Fruit fly (Drosophila melanogaster) whole organism, prepupa: ENCODE results near the gene Tet.

Experiments used
- Blimp-1 ChIP-seq: fragments of 200-800 bp; sonication (Bioruptor generic); optimal IDR thresholded peaks from 3 replicates; lab custom pipeline; 2017; ENCODE audit warnings: missing biosample characterization, missing genetic modification characterization, mild to moderate bottlenecking, moderate library complexity, missing genetic modification reagents
- CG10631 ChIP-seq: fragments of 200-800 bp; sonication (Bioruptor generic); optimal IDR thresholded peaks from 2 replicates; lab custom pipeline; 2016; ENCODE audit warnings: missing biosample characterization, missing genetic modification characterization
- CG10669 ChIP-seq: fragments of 200-800 bp; sonication (Bioruptor generic); optimal IDR thresholded peaks from 3 replicates; lab custom pipeline; 2018; ENCODE audit warnings: missing biosample characterization, mild to moderate bottlenecking, missing genetic modification characterization, moderate library complexity
- CG11294 ChIP-seq: fragments of 200-800 bp; sonication (Bioruptor generic); IDR thresholded peaks from 2 replicates; pipeline ENCODE4 v1.3.6; 2022; ENCODE audit warnings: missing biosample characterization, missing genetic modification characterization
- CG11762 ChIP-seq: fragments of 200-800 bp; sonication (Bioruptor generic); optimal IDR thresholded peaks from 3 replicates; lab custom pipeline; 2016; ENCODE audit warnings: missing biosample characterization, missing genetic modification characterization; ENCODE audit not compliant: insufficient read depth
- CG11902 ChIP-seq: fragments of 200-800 bp; sonication (Bioruptor generic); optimal IDR thresholded peaks from 3 replicates; lab custom pipeline; 2016; ENCODE audit warnings: missing biosample characterization, missing genetic modification characterization
- CG15336 ChIP-seq: fragments of 200-800 bp; sonication (Bioruptor generic); IDR thresholded peaks from 2 replicates; pipeline ENCODE4 v1.3.6; 2022; ENCODE audit warnings: missing biosample characterization, missing genetic modification characterization
- CG1621 ChIP-seq: fragments of 200-800 bp; sonication (Bioruptor generic); optimal IDR thresholded peaks from 3 replicates; lab custom pipeline; 2018; ENCODE audit warnings: missing biosample characterization, mild to moderate bottlenecking, missing genetic modification characterization
- CG16779 ChIP-seq: fragments of 200-800 bp; sonication (Bioruptor generic); optimal IDR thresholded peaks from 3 replicates; lab custom pipeline; 2017; ENCODE audit warnings: missing biosample characterization, mild to moderate bottlenecking, missing genetic modification characterization
- CG3032 ChIP-seq: fragments of 200-800 bp; optimal IDR thresholded peaks from 2 replicates; lab custom pipeline; 2019; ENCODE audit warnings: missing biosample characterization, mild to moderate bottlenecking, missing genetic modification characterization, moderate library complexity
- CG31627 ChIP-seq: fragments of 200-800 bp; sonication (Bioruptor generic); optimal IDR thresholded peaks from 3 replicates; lab custom pipeline; 2016; ENCODE audit warnings: missing biosample characterization, missing genetic modification characterization
- CG32006 ChIP-seq: fragments of 200-800 bp; sonication (Bioruptor generic); optimal IDR thresholded peaks from 3 replicates; lab custom pipeline; 2017; ENCODE audit warnings: missing biosample characterization, mild to moderate bottlenecking, missing genetic modification characterization
- CG34406 ChIP-seq: fragments of 200-800 bp; sonication (Bioruptor generic); optimal IDR thresholded peaks from 3 replicates; lab custom pipeline; 2016; ENCODE audit warnings: missing biosample characterization, missing genetic modification characterization
- CG3919 ChIP-seq: fragments of 200-800 bp; sonication (Bioruptor generic); optimal IDR thresholded peaks from 3 replicates; lab custom pipeline; 2016; ENCODE audit warnings: missing biosample characterization, missing genetic modification characterization
- CG4318 ChIP-seq: fragments of 200-800 bp; sonication (Bioruptor generic); optimal IDR thresholded peaks from 3 replicates; lab custom pipeline; 2017; ENCODE audit warnings: missing biosample characterization, mild to moderate bottlenecking, missing genetic modification characterization
- CG6163 ChIP-seq: fragments of 200-800 bp; sonication (Bioruptor generic); IDR thresholded peaks from 3 replicates; pipeline ENCODE4 v1.3.6; 2022; ENCODE audit warnings: missing biosample characterization, missing genetic modification characterization
- CG6792 ChIP-seq: fragments of 200-800 bp; sonication (Bioruptor generic); optimal IDR thresholded peaks from 3 replicates; lab custom pipeline; 2016; ENCODE audit warnings: missing biosample characterization, missing genetic modification characterization
- CG6808 ChIP-seq: fragments of 200-800 bp; sonication (Bioruptor generic); optimal IDR thresholded peaks from 3 replicates; lab custom pipeline; 2017; ENCODE audit warnings: missing biosample characterization, missing genetic modification characterization, mild to moderate bottlenecking, moderate library complexity, missing genetic modification reagents
- CG6854 ChIP-seq: fragments of 200-800 bp; sonication (Bioruptor generic); optimal IDR thresholded peaks from 2 replicates; lab custom pipeline; 2017; ENCODE audit warnings: missing biosample characterization, mild to moderate bottlenecking, missing genetic modification characterization
- CG7368 ChIP-seq: fragments of 200-800 bp; sonication (Bioruptor generic); optimal IDR thresholded peaks from 3 replicates; lab custom pipeline; 2016; ENCODE audit warnings: missing biosample characterization, missing genetic modification characterization
- CG8319 ChIP-seq: fragments of 200-800 bp; sonication (Bioruptor generic); optimal IDR thresholded peaks from 3 replicates; lab custom pipeline; 2016; ENCODE audit warnings: missing biosample characterization, missing genetic modification characterization
- CG9139 ChIP-seq: fragments of 200-800 bp; sonication (Bioruptor generic); optimal IDR thresholded peaks from 3 replicates; lab custom pipeline; 2017; ENCODE audit warnings: missing biosample characterization, mild to moderate bottlenecking, missing genetic modification characterization
- Eip78C ChIP-seq: fragments of 200-800 bp; sonication (Bioruptor generic); peaks from one replicate; lab custom pipeline; 2016; ENCODE audit warnings: missing biosample characterization, missing genetic modification characterization
- Eip93F ChIP-seq: fragments of 200-800 bp; sonication (Bioruptor generic); optimal IDR thresholded peaks from 2 replicates; lab custom pipeline; 2016; ENCODE audit warnings: missing biosample characterization, mild to moderate bottlenecking, missing genetic modification characterization
- Ets21C ChIP-seq: fragments of 200-800 bp; sonication (Bioruptor generic); optimal IDR thresholded peaks from 3 replicates; lab custom pipeline; 2016; ENCODE audit warnings: missing biosample characterization, missing genetic modification characterization
- Ets96B ChIP-seq: fragments of 200-800 bp; optimal IDR thresholded peaks from 2 replicates; lab custom pipeline; 2019; ENCODE audit warnings: missing biosample characterization, mild to moderate bottlenecking, missing genetic modification characterization, moderate library complexity
- Gug ChIP-seq: fragments of 200-800 bp; sonication (Bioruptor generic); IDR thresholded peaks from 2 replicates; pipeline ENCODE4 v1.3.6; 2022; ENCODE audit warnings: missing biosample characterization, missing genetic modification characterization
- Hr38 ChIP-seq: sonication (Bioruptor generic); optimal IDR thresholded peaks from 2 replicates; lab custom pipeline; 2016; ENCODE audit warnings: missing biosample characterization, missing genetic modification characterization
- Hr4 ChIP-seq: fragments of 200-800 bp; sonication (Bioruptor generic); optimal IDR thresholded peaks from 3 replicates; lab custom pipeline; 2016; ENCODE audit warnings: missing biosample characterization, missing genetic modification characterization
- Lpt ChIP-seq: fragments of 200-800 bp; sonication (Bioruptor generic); optimal IDR thresholded peaks from 3 replicates; lab custom pipeline; 2016; ENCODE audit warnings: missing biosample characterization, missing genetic modification characterization
- Met ChIP-seq: fragments of 200-800 bp; sonication (Bioruptor generic); optimal IDR thresholded peaks from 3 replicates; lab custom pipeline; 2016; ENCODE audit warnings: missing biosample characterization, missing genetic modification characterization
- Sox102F ChIP-seq: fragments of 200-800 bp; sonication (Bioruptor generic); optimal IDR thresholded peaks from 2 replicates; lab custom pipeline; 2016; ENCODE audit warnings: missing biosample characterization, mild to moderate bottlenecking, missing genetic modification characterization
- Sox14 ChIP-seq: fragments of 200-800 bp; sonication (Bioruptor generic); optimal IDR thresholded peaks from 3 replicates; lab custom pipeline; 2016; ENCODE audit warnings: missing biosample characterization, missing genetic modification characterization
- Sox15 ChIP-seq: fragments of 200-800 bp; sonication (Bioruptor generic); optimal IDR thresholded peaks from 3 replicates; lab custom pipeline; 2016; ENCODE audit warnings: missing biosample characterization, missing genetic modification characterization
- achi ChIP-seq: fragments of 200-800 bp; sonication (Bioruptor generic); optimal IDR thresholded peaks from 3 replicates; lab custom pipeline; 2016; ENCODE audit warnings: missing biosample characterization, missing genetic modification characterization
- dac ChIP-seq: fragments of 200-800 bp; sonication (Bioruptor generic); optimal IDR thresholded peaks from 2 replicates; lab custom pipeline; 2017; ENCODE audit warnings: missing biosample characterization, mild to moderate bottlenecking, missing genetic modification characterization
- eg ChIP-seq: fragments of 200-800 bp; sonication (Bioruptor generic); IDR thresholded peaks from 3 replicates; pipeline ENCODE4 v1.3.6; 2022; ENCODE audit warnings: missing biosample characterization, missing genetic modification characterization
- esn ChIP-seq: fragments of 200-800 bp; sonication (Bioruptor generic); optimal IDR thresholded peaks from 2 replicates; lab custom pipeline; 2016; ENCODE audit warnings: missing biosample characterization, mild to moderate bottlenecking, missing genetic modification characterization, moderate library complexity
- fd59A ChIP-seq: fragments of 200-800 bp; sonication (Bioruptor generic); optimal IDR thresholded peaks from 2 replicates; lab custom pipeline; 2017; ENCODE audit warnings: missing biosample characterization, mild to moderate bottlenecking, missing genetic modification characterization, missing genetic modification reagents
- fd85E ChIP-seq: fragments of 200-800 bp; sonication (Bioruptor generic); optimal IDR thresholded peaks from 3 replicates; lab custom pipeline; 2016; ENCODE audit warnings: missing biosample characterization, missing genetic modification characterization
- fkh ChIP-seq: fragments of 200-800 bp; sonication (Bioruptor generic); optimal IDR thresholded peaks from 3 replicates; lab custom pipeline; 2017; ENCODE audit warnings: missing biosample characterization, mild to moderate bottlenecking, missing genetic modification characterization, moderate library complexity
- net ChIP-seq: fragments of 200-800 bp; sonication (Bioruptor generic); optimal IDR thresholded peaks from 3 replicates; lab custom pipeline; 2016; ENCODE audit warnings: missing biosample characterization, missing genetic modification characterization
- pdm3 ChIP-seq: fragments of 200-800 bp; sonication (Bioruptor generic); optimal IDR thresholded peaks from 3 replicates; lab custom pipeline; 2016; ENCODE audit warnings: missing biosample characterization, missing genetic modification characterization
- salr ChIP-seq, 2 experiments: fragments of 200-800 bp; sonication (Bioruptor generic); optimal IDR thresholded peaks; 3 replicates each; lab custom pipeline; 2016 to 2018; ENCODE audit warnings: missing biosample characterization in 2 of 2, missing genetic modification characterization in 2 of 2, mild to moderate bottlenecking in 1 of 2
- spab ChIP-seq: fragments of 200-800 bp; sonication (Bioruptor generic); optimal IDR thresholded peaks from 2 replicates; lab custom pipeline; 2017; ENCODE audit warnings: missing biosample characterization, mild to moderate bottlenecking, missing genetic modification characterization, missing genetic modification reagents
- ss ChIP-seq, 2 experiments: fragments of 200-800 bp; sonication (Bioruptor generic); optimal IDR thresholded peaks; 2 replicates in 1 of 2; 3 replicates in 1 of 2; lab custom pipeline; 2017 to 2018; ENCODE audit warnings: mild to moderate bottlenecking in 2 of 2, missing biosample characterization in 2 of 2, missing genetic modification characterization in 2 of 2, moderate library complexity in 1 of 2
- topi ChIP-seq: fragments of 200-800 bp; sonication (Bioruptor generic); optimal IDR thresholded peaks from 3 replicates; lab custom pipeline; 2016; ENCODE audit warnings: missing biosample characterization, missing genetic modification characterization
- vri ChIP-seq: fragments of 200-800 bp; sonication (Bioruptor generic); optimal IDR thresholded peaks from 3 replicates; lab custom pipeline; 2016; ENCODE audit warnings: missing biosample characterization, mild to moderate bottlenecking, missing genetic modification characterization

Gene Tet

dm6 chr3L:2773968-2774461 lies 104.9 kb downstream of the Tet start, which contains the start of the genes CG12093 and Atg2 (continued):
- TF ChIP-seq CG6808 (GFP tag; lab: Kevin White, UChicago) (peak; percentile 86), CG8319 (GFP tag; lab: Kevin White, UChicago) (peak; percentile 89), CG3032 (tag; lab: Kevin White, UChicago) (peak; percentile 97), CG11902 (GFP tag; lab: Kevin White, UChicago) (peak; percentile 90), achi (peak; percentile 94), eg (peak; percentile 95), salr (GFP tag; optimal IDR thresholded peaks at IDR 0.05; lab: Kevin White, UChicago) (peak; percentile 87 to 95), fd59A (GFP tag; lab: Kevin White, UChicago) (peak; percentile 89), CG6792 (peak; percentile 92), CG6163 (GFP tag; lab: Robert Waterston, UW) (peak; percentile 92), Eip78C (GFP tag; lab: Kevin White, UChicago) (peak; percentile 96), Met (peak; percentile 92), Sox102F (peak; percentile 91), dac (GFP tag; lab: Kevin White, UChicago) (peak; percentile 88), CG10669 (GFP tag; lab: Kevin White, UChicago) (peak; percentile 90), esn (GFP tag; lab: Kevin White, UChicago) (peak; percentile 95), ss (GFP tag; optimal IDR thresholded peaks at IDR 0.05; lab: Kevin White, UChicago) (peak in 1 of 2 experiments; percentile 85), CG16779 (tag; lab: Kevin White, UChicago) (peak; percentile 75), vri (GFP tag; lab: Kevin White, UChicago) (peak; percentile 79), CG32006 (GFP tag; lab: Kevin White, UChicago) (peak; percentile 96), Eip93F (GFP tag; lab: Kevin White, UChicago) (peak; percentile 76), CG31627 (peak; percentile 94), Gug (GFP tag; lab: Robert Waterston, UW) (peak; percentile 87), CG9139 (GFP tag; lab: Kevin White, UChicago) (no peak)

dm6 chr3L:2772045-2772444 lies 106.9 kb downstream of the Tet start, which contains the start of gene AhcyL1:
AhcyL1 (minus strand) TSS chr3L:2772325.
- no peak for TF ChIP-seq CG10669 (GFP tag; lab: Kevin White, UChicago)
- peak; percentile 32 for TF ChIP-seq CG6854 (GFP tag; lab: Kevin White, UChicago)
- no peak for TF ChIP-seq CG7368 (GFP tag; lab: Kevin White, UChicago)
- TF ChIP-seq vri (GFP tag; lab: Kevin White, UChicago): no peak
- no peak for TF ChIP-seq salr (GFP tag; optimal IDR thresholded peaks at IDR 0.05; lab: Kevin White, UChicago)
- no peak for TF ChIP-seq achi
- no peak for TF ChIP-seq Sox15 (GFP tag; lab: Kevin White, UChicago)
- no peak for TF ChIP-seq esn (GFP tag; lab: Kevin White, UChicago)
- no peak for TF ChIP-seq Blimp-1
- no peak for TF ChIP-seq CG6808 (GFP tag; lab: Kevin White, UChicago)
- no peak for TF ChIP-seq Eip93F (GFP tag; lab: Kevin White, UChicago)
- no peak for TF ChIP-seq net (GFP tag; lab: Kevin White, UChicago)
- TF ChIP-seq Ets21C (GFP tag; lab: Kevin White, UChicago): no peak
- no peak for TF ChIP-seq spab (GFP tag; lab: Kevin White, UChicago)
- no peak for TF ChIP-seq CG11294
- TF ChIP-seq topi: no peak
- TF ChIP-seq CG1621 (tag; lab: Kevin White, UChicago): peak; percentile 36
- TF ChIP-seq pdm3 (GFP tag; lab: Kevin White, UChicago): no peak
- TF ChIP-seq CG10631 (GFP tag; lab: Kevin White, UChicago): no peak
- TF ChIP-seq CG34406 (GFP tag; lab: Kevin White, UChicago): no peak
- no peak for TF ChIP-seq Eip78C (GFP tag; lab: Kevin White, UChicago)
- peak; percentile 71 for TF ChIP-seq Sox14 (GFP tag; lab: Kevin White, UChicago)
- peak; percentile 19; the same call in 1 of the 2 replicates for TF ChIP-seq CG15336 (GFP tag; lab: Robert Waterston, UW)
- no peak for TF ChIP-seq CG16779 (tag; lab: Kevin White, UChicago)
- no peak for TF ChIP-seq Hr4
- no peak for TF ChIP-seq CG3032 (tag; lab: Kevin White, UChicago)
- no peak for TF ChIP-seq Lpt (GFP tag; lab: Kevin White, UChicago)
- no peak for TF ChIP-seq CG9139 (GFP tag; lab: Kevin White, UChicago)
- no peak for TF ChIP-seq CG11762 (GFP tag; lab: Kevin White, UChicago)
- TF ChIP-seq Hr38 (GFP tag; lab: Kevin White, UChicago): no peak
- TF ChIP-seq fkh (GFP tag; lab: Kevin White, UChicago): no peak
- TF ChIP-seq Ets96B (tag; lab: Kevin White, UChicago): no peak
- TF ChIP-seq Gug (GFP tag; lab: Robert Waterston, UW): no peak
- peak; percentile 25 for TF ChIP-seq CG3919 (GFP tag; lab: Kevin White, UChicago)
- TF ChIP-seq CG6792: no peak
- TF ChIP-seq CG4318 (GFP tag; lab: Kevin White, UChicago): no peak
- TF ChIP-seq CG31627: no peak
- TF ChIP-seq fd85E (GFP tag; lab: Kevin White, UChicago): no peak
